Worm (Caenorhabditis elegans): ENCODE measurements around the gene hic-1.

hic-1 gene

ce11 chrX:6551679-6552078 lies 47.0 kb downstream of the hic-1 start:
- no peak for TF ChIP-seq Y95B8A.8 (GFP tag; IDR thresholded peaks at IDR 0.05)
- peak in 1 of 2 experiments; percentile 21 for TF ChIP-seq let-607 (tag; optimal IDR thresholded peaks at IDR 0.05)
- peak; percentile 67 for TF ChIP-seq nhr-80 (tag; optimal IDR thresholded peaks at IDR 0.05)
- no peak for TF ChIP-seq lin-54 (GFP tag; optimal IDR thresholded peaks at IDR 0.05)
- no peak for TF ChIP-seq F57C9.4 (tag; optimal IDR thresholded peaks at IDR 0.05)

DNA sequence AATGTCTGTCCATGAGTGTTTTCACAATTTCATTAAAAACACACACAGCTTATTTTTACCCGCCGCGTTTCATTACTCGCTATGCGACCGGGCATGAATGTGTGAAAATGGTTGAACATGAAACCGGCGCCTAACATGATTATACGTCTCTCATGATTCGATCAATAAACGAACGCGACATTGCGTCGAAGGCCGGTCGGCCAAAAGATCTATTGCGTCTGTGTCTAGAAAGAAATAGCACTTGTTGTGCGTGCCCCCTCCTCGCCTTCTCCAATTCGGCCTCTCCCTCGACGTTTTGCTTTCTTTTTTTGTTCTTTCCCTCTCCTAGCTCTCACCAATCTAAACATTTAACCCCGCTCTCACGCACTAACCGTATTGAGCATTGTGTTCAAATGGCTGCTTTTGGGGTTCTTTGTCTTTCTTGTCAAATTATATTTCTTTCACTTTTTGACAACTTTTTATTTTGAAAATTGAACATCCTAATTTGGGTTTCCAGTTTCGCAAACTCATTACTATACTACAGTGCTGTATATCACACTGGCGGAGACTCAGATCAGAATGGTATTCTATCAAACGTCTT lies 47.5 kb downstream of the hic-1 start:
- no peak for TF ChIP-seq unc-130 (GFP tag; optimal IDR thresholded peaks at IDR 0.05)
- no peak for TF ChIP-seq ets-4 (GFP tag; optimal IDR thresholded peaks at IDR 0.05)
- no peak for TF ChIP-seq lsy-27 (tag; optimal IDR thresholded peaks at IDR 0.05; ENCODE audit: borderline replicate concordance, insufficient read depth)
- TF ChIP-seq dox-1 (GFP tag; IDR thresholded peaks at IDR 0.05): peak; percentile 51; the same call in 1 of the 2 replicates
- TF ChIP-seq cebp-1 (GFP tag; IDR thresholded peaks at IDR 0.05): no peak
- TF ChIP-seq cebp-1 (tag; optimal IDR thresholded peaks at IDR 0.05): peak; percentile 34
